Fruit fly (Drosophila melanogaster) whole organism, embryonic: Measurements from ENCODE around the gene CG9117.

Experiments
- Abd-B ChIP-seq: fragments of 200-800 bp; sonication (Bioruptor generic); optimal IDR thresholded peaks from 2 replicates; lab custom pipeline; 2018; ENCODE audit warnings: missing biosample characterization, mild to moderate bottlenecking, missing genetic modification characterization, moderate library complexity
- Aef1 ChIP-seq: fragments of 200-800 bp; sonication (Bioruptor generic); IDR thresholded peaks from 3 replicates; pipeline ENCODE4 v1.3.6; 2022; ENCODE audit warnings: missing biosample characterization, missing genetic modification characterization
- Antp ChIP-seq: fragments of 200-800 bp; sonication (Bioruptor generic); optimal IDR thresholded peaks from 3 replicates; lab custom pipeline; 2016; ENCODE audit warnings: missing biosample characterization, missing genetic modification characterization
- B-H2 ChIP-seq: fragments of 200-800 bp; sonication (Bioruptor generic); optimal IDR thresholded peaks from 2 replicates; lab custom pipeline; 2018; ENCODE audit warnings: missing biosample characterization, mild to moderate bottlenecking, missing genetic modification characterization
- CG10209 ChIP-seq: fragments of 200-800 bp; sonication (Bioruptor generic); optimal IDR thresholded peaks from 3 replicates; lab custom pipeline; 2017; ENCODE audit warnings: missing biosample characterization, mild to moderate bottlenecking, missing genetic modification characterization, missing genetic modification reagents
- CG10543 ChIP-seq: fragments of 200-800 bp; sonication (Bioruptor generic); optimal IDR thresholded peaks from 3 replicates; lab custom pipeline; 2017; ENCODE audit warnings: missing biosample characterization, mild to moderate bottlenecking, missing genetic modification characterization, moderate library complexity
- CG10979 ChIP-seq: fragments of 200-800 bp; sonication (Bioruptor generic); optimal IDR thresholded peaks from 2 replicates; lab custom pipeline; 2018; ENCODE audit warnings: missing biosample characterization, mild to moderate bottlenecking, missing genetic modification characterization, moderate library complexity
- CG12236 ChIP-seq: fragments of 200-800 bp; sonication (Bioruptor generic); optimal IDR thresholded peaks from 2 replicates; lab custom pipeline; 2016; ENCODE audit warnings: missing biosample characterization, missing genetic modification characterization
- CG13775 ChIP-seq: fragments of 200-800 bp; sonication (Bioruptor generic); optimal IDR thresholded peaks from 3 replicates; lab custom pipeline; 2017; ENCODE audit warnings: missing biosample characterization, mild to moderate bottlenecking, missing genetic modification characterization
- CG15514 ChIP-seq: fragments of 200-800 bp; sonication (Bioruptor generic); optimal IDR thresholded peaks from 3 replicates; lab custom pipeline; 2017; ENCODE audit warnings: missing biosample characterization, missing genetic modification characterization, mild to moderate bottlenecking, moderate library complexity, missing genetic modification reagents
- CG1647 ChIP-seq: fragments of 200-800 bp; sonication (Bioruptor generic); optimal IDR thresholded peaks from 3 replicates; lab custom pipeline; 2016; ENCODE audit warnings: missing biosample characterization, missing genetic modification characterization
- CG1792 ChIP-seq: fragments of 200-800 bp; sonication (Bioruptor generic); optimal IDR thresholded peaks from 2 replicates; lab custom pipeline; 2016; ENCODE audit warnings: missing biosample characterization, missing genetic modification characterization
- CG1832 ChIP-seq: fragments of 200-800 bp; sonication (Bioruptor generic); optimal IDR thresholded peaks from 2 replicates; lab custom pipeline; 2017; ENCODE audit warnings: missing biosample characterization, mild to moderate bottlenecking, missing genetic modification characterization, inconsistent platforms
- CG2116 ChIP-seq: fragments of 200-800 bp; sonication (Bioruptor generic); optimal IDR thresholded peaks from 3 replicates; lab custom pipeline; 2018; ENCODE audit warnings: missing biosample characterization, mild to moderate bottlenecking, missing genetic modification characterization
- CG2202 ChIP-seq: fragments of 200-800 bp; sonication (Bioruptor generic); optimal IDR thresholded peaks from 2 replicates; lab custom pipeline; 2018; ENCODE audit warnings: missing biosample characterization, mild to moderate bottlenecking, missing genetic modification characterization
- CG2712 ChIP-seq: fragments of 200-800 bp; optimal IDR thresholded peaks from 3 replicates; lab custom pipeline; 2019; ENCODE audit warnings: missing biosample characterization, mild to moderate bottlenecking, missing genetic modification characterization, moderate library complexity
- CG30431 ChIP-seq: fragments of 200-800 bp; sonication (Bioruptor generic); optimal IDR thresholded peaks from 2 replicates; lab custom pipeline; 2017; ENCODE audit warnings: missing biosample characterization, missing genetic modification characterization
- CG32772 ChIP-seq: fragments of 200-800 bp; sonication (Bioruptor generic); IDR thresholded peaks from 2 replicates; pipeline ENCODE4 v1.3.6; 2022; ENCODE audit warnings: missing biosample characterization, missing genetic modification characterization
- CG3281 ChIP-seq: fragments of 200-800 bp; sonication (Bioruptor generic); optimal IDR thresholded peaks from 3 replicates; lab custom pipeline; 2017; ENCODE audit warnings: missing biosample characterization, mild to moderate bottlenecking, missing genetic modification characterization
- CG34224 ChIP-seq: fragments of 200-800 bp; sonication (Bioruptor generic); IDR thresholded peaks from 3 replicates; pipeline ENCODE4 v1.3.6; 2022; ENCODE audit warnings: missing biosample characterization, missing genetic modification characterization; ENCODE audit not compliant: partially characterized antibody
- CG4424 ChIP-seq: fragments of 200-800 bp; sonication (Bioruptor generic); optimal IDR thresholded peaks from 3 replicates; lab custom pipeline; 2016; ENCODE audit warnings: missing biosample characterization, missing genetic modification characterization
- CG6765 ChIP-seq: fragments of 200-800 bp; sonication (Bioruptor generic); optimal IDR thresholded peaks from 3 replicates; lab custom pipeline; 2017; ENCODE audit warnings: missing biosample characterization, mild to moderate bottlenecking, missing genetic modification characterization
- CG6854 ChIP-seq: fragments of 200-800 bp; sonication (Bioruptor generic); optimal IDR thresholded peaks from 3 replicates; lab custom pipeline; 2017; ENCODE audit warnings: missing biosample characterization, mild to moderate bottlenecking, missing genetic modification characterization
- CG8290 ChIP-seq, 3 experiments: fragments of 200-800 bp; sonication (Bioruptor generic); optimal IDR thresholded peaks; 2 replicates each; lab custom pipeline; 2016 to 2019; ENCODE audit warnings: missing biosample characterization in 3 of 3, missing genetic modification characterization in 3 of 3, mild to moderate bottlenecking in 2 of 3, moderate library complexity in 1 of 3
- CG8924 ChIP-seq: fragments of 200-800 bp; optimal IDR thresholded peaks from 3 replicates; lab custom pipeline; 2019; ENCODE audit warnings: missing biosample characterization, mild to moderate bottlenecking, missing genetic modification characterization, moderate library complexity
- Doc3 ChIP-seq: fragments of 200-800 bp; sonication (Bioruptor generic); IDR thresholded peaks from 3 replicates; pipeline ENCODE4 v1.3.6; 2022; ENCODE audit warnings: missing biosample characterization, missing genetic modification characterization; ENCODE audit not compliant: partially characterized antibody
- Hmx ChIP-seq: fragments of 200-800 bp; sonication (Bioruptor generic); optimal IDR thresholded peaks from 2 replicates; lab custom pipeline; 2016; ENCODE audit warnings: missing biosample characterization, missing genetic modification characterization
- Hr39 ChIP-seq: fragments of >200 bp; optimal IDR thresholded peaks from 2 replicates; lab custom pipeline; 2017
- Hsf ChIP-seq: fragments of 200-800 bp; sonication (Bioruptor generic); optimal IDR thresholded peaks from 3 replicates; lab custom pipeline; 2016; ENCODE audit warnings: missing biosample characterization, missing genetic modification characterization
- Lim3 ChIP-seq: fragments of 200-800 bp; sonication (Bioruptor generic); IDR thresholded peaks from 2 replicates; pipeline ENCODE4 v1.3.6; 2022; ENCODE audit warnings: missing biosample characterization, missing genetic modification characterization
- Myb ChIP-seq: fragments of 200-800 bp; sonication (Bioruptor generic); optimal IDR thresholded peaks from 2 replicates; lab custom pipeline; 2016; ENCODE audit warnings: missing biosample characterization, missing genetic modification characterization
- Nf-YB ChIP-seq: fragments of 200-800 bp; sonication (Bioruptor generic); optimal IDR thresholded peaks from 3 replicates; lab custom pipeline; 2019; ENCODE audit warnings: missing biosample characterization, mild to moderate bottlenecking, missing genetic modification characterization, moderate library complexity
- NfI ChIP-seq: fragments of 200-800 bp; sonication (Bioruptor generic); optimal IDR thresholded peaks from 3 replicates; lab custom pipeline; 2018; ENCODE audit warnings: missing biosample characterization, mild to moderate bottlenecking, missing genetic modification characterization, moderate library complexity
- Optix ChIP-seq: fragments of 200-800 bp; sonication (Bioruptor generic); IDR thresholded peaks from 3 replicates; pipeline ENCODE4 v1.3.6; 2022; ENCODE audit warnings: missing biosample characterization, missing genetic modification characterization
- Six4 ChIP-seq: fragments of 200-800 bp; sonication (Bioruptor generic); optimal IDR thresholded peaks from 2 replicates; lab custom pipeline; 2016; ENCODE audit warnings: missing biosample characterization, missing genetic modification characterization
- Taf1 ChIP-seq: fragments of 200-800 bp; sonication (Bioruptor generic); IDR thresholded peaks from 2 replicates; pipeline ENCODE4 v1.3.6; 2022; ENCODE audit warnings: missing biosample characterization, missing genetic modification characterization
- bsh ChIP-seq, 2 experiments: fragments of 200-800 bp; sonication (Bioruptor generic); optimal IDR thresholded peaks; 2 replicates each; lab custom pipeline; 2017 to 2018; ENCODE audit warnings: mild to moderate bottlenecking in 2 of 2, missing biosample characterization in 2 of 2, missing genetic modification characterization in 2 of 2, moderate library complexity in 1 of 2
- disco-r ChIP-seq: fragments of 200-800 bp; sonication (Bioruptor generic); optimal IDR thresholded peaks from 2 replicates; lab custom pipeline; 2016; ENCODE audit warnings: missing biosample characterization, missing genetic modification characterization
- dm ChIP-seq: fragments of 200-800 bp; sonication (Bioruptor generic); optimal IDR thresholded peaks from 3 replicates; lab custom pipeline; 2016; ENCODE audit warnings: missing biosample characterization, missing genetic modification characterization
- eve ChIP-seq, 2 experiments: fragments of >200 bp; optimal IDR thresholded peaks; 2 replicates each; lab custom pipeline; 2017; ENCODE audit warnings: missing biosample characterization in 2 of 2, missing genetic modification characterization in 2 of 2
- fd102C ChIP-seq: fragments of 200-800 bp; sonication (Bioruptor generic); optimal IDR thresholded peaks from 2 replicates; lab custom pipeline; 2018; ENCODE audit warnings: missing biosample characterization, mild to moderate bottlenecking, missing genetic modification characterization, moderate library complexity
- fd3F ChIP-seq: fragments of 200-800 bp; sonication (Bioruptor generic); optimal IDR thresholded peaks from 2 replicates; lab custom pipeline; 2018; ENCODE audit warnings: missing biosample characterization, mild to moderate bottlenecking, missing genetic modification characterization, moderate library complexity
- gsb-n ChIP-seq: fragments of 200-800 bp; sonication (Bioruptor generic); optimal IDR thresholded peaks from 3 replicates; lab custom pipeline; 2018; ENCODE audit warnings: missing biosample characterization, mild to moderate bottlenecking, missing genetic modification characterization
- hth ChIP-seq: fragments of >200 bp; optimal IDR thresholded peaks from 2 replicates; lab custom pipeline; 2017; ENCODE audit warnings: inconsistent platforms
- knrl ChIP-seq: fragments of 200-800 bp; sonication (Bioruptor generic); IDR thresholded peaks from 3 replicates; pipeline ENCODE4 v1.3.6; 2022; ENCODE audit warnings: missing biosample characterization, missing genetic modification characterization; ENCODE audit not compliant: partially characterized antibody
- mld ChIP-seq: fragments of 200-800 bp; sonication (Bioruptor generic); IDR thresholded peaks from 3 replicates; pipeline ENCODE4 v1.3.6; 2022; ENCODE audit warnings: missing biosample characterization, missing genetic modification characterization; ENCODE audit not compliant: partially characterized antibody
- otp ChIP-seq: fragments of 200-800 bp; sonication (Bioruptor generic); IDR thresholded peaks from 3 replicates; pipeline ENCODE4, ENCODE4 v1.3.6; 2022; ENCODE audit warnings: missing biosample characterization, missing genetic modification characterization
- ranshi ChIP-seq: fragments of 200-800 bp; sonication (Bioruptor generic); IDR thresholded peaks from 2 replicates; pipeline ENCODE4 v1.3.6; 2022; ENCODE audit warnings: missing biosample characterization, missing genetic modification characterization
- slou ChIP-seq: fragments of 200-800 bp; sonication (Bioruptor generic); optimal IDR thresholded peaks from 3 replicates; lab custom pipeline; 2016; ENCODE audit warnings: missing biosample characterization, missing genetic modification characterization
- sob ChIP-seq: fragments of 200-800 bp; sonication (Bioruptor generic); IDR thresholded peaks from 2 replicates; pipeline ENCODE4 v1.3.6; 2022; ENCODE audit warnings: missing biosample characterization, missing genetic modification characterization
- vvl ChIP-seq: fragments of 200-800 bp; sonication (Bioruptor generic); IDR thresholded peaks from 2 replicates; pipeline ENCODE4 v1.3.6; 2022; ENCODE audit warnings: missing biosample characterization, missing genetic modification characterization

The CG9117 gene

DNA sequence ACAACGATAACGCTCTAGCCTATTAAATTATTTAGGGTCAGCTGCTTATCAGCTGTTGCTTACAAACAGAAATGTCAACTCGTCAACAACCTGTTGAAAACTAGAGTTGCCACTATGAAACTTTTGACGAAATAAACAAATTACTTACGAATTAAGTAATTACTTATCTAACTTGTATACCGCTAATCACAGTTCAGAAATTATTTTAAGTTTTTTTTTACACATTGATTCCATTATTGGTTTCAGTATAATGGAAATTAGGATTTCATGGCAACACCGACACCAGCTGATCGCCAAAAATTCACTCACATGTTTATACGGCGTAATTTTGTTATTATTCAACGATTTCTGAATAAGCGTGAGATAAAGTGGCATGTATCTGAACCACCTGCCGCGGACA, at the start of gene CG9117, which contains the start of gene CG31643:
CG9117 (minus strand) TSS at position 73 of the 400 bp plus-strand sequence.
CG31643 (plus strand) TSS at position 288 of the 400 bp plus-strand sequence.
- TF ChIP-seq eve (GFP tag; optimal IDR thresholded peaks at IDR 0.05; lab: Kevin White, UChicago) (no peak), CG8924 (peak; percentile 53), Doc3 (peak; percentile 31; the same call in 1 of the 3 replicates), Hmx (GFP tag; lab: Kevin White, UChicago) (no peak), CG32772 (no peak), hth (lab: Kevin White, UChicago) (no peak), CG1792 (GFP tag; lab: Kevin White, UChicago) (no peak), otp (no peak), CG12236 (peak; percentile 37), CG2202 (tag; lab: Kevin White, UChicago) (no peak), Optix (GFP tag; lab: Robert Waterston, UW) (no peak), fd3F (peak; percentile 34), CG10209 (GFP tag; lab: Kevin White, UChicago) (peak; percentile 20), CG13775 (GFP tag; lab: Kevin White, UChicago) (peak; percentile 56), CG15514 (GFP tag; lab: Kevin White, UChicago) (peak; percentile 74), CG1832 (GFP tag; lab: Kevin White, UChicago) (no peak), Taf1 (GFP tag; lab: Robert Waterston, UW) (no peak), CG8290 (GFP tag; optimal IDR thresholded peaks at IDR 0.05; lab: Kevin White, UChicago) (no peak), CG8290 (tag; optimal IDR thresholded peaks at IDR 0.05; lab: Kevin White, UChicago) (no peak), dm (GFP tag; lab: Kevin White, UChicago) (peak; percentile 71), CG1647 (GFP tag; lab: Kevin White, UChicago) (no peak), CG4424 (GFP tag; lab: Kevin White, UChicago) (no peak), mld (GFP tag; lab: Robert Waterston, UW) (no peak), disco-r (GFP tag; lab: Kevin White, UChicago) (no peak), B-H2 (GFP tag; lab: Kevin White, UChicago) (no peak), Antp (GFP tag; lab: Kevin White, UChicago) (peak; percentile 46), CG30431 (no peak), fd102C (GFP tag; lab: Kevin White, UChicago) (no peak), Six4 (GFP tag; lab: Kevin White, UChicago) (peak; percentile 54), Hsf (GFP tag; lab: Kevin White, UChicago) (peak; percentile 57), ranshi (GFP tag; lab: Robert Waterston, UW) (no peak), gsb-n (no peak), CG10543 (GFP tag; lab: Kevin White, UChicago) (no peak), Lim3 (no peak), Nf-YB (GFP tag; lab: Kevin White, UChicago) (peak; percentile 10), CG2712 (tag; lab: Kevin White, UChicago) (peak; percentile 57), CG2116 (peak; percentile 57), CG10979 (tag; lab: Kevin White, UChicago) (peak; percentile 25), vvl (GFP tag; lab: Robert Waterston, UW) (peak; percentile 31; the same call in 1 of the 2 replicates), Hr39 (lab: Kevin White, UChicago) (no peak), sob (GFP tag; lab: Robert Waterston, UW) (peak; percentile 58; the same call in 1 of the 2 replicates), Myb (peak; percentile 42), NfI (GFP tag; lab: Kevin White, UChicago) (peak; percentile 63), knrl (GFP tag; lab: Robert Waterston, UW) (no peak), CG34224 (GFP tag; lab: Robert Waterston, UW) (peak; percentile 60; the same call in 2 of the 3 replicates), bsh (GFP tag; optimal IDR thresholded peaks at IDR 0.05; lab: Kevin White, UChicago) (peak in 1 of 2 experiments; percentile 53), CG3281 (no peak), Aef1 (no peak), Abd-B (GFP tag; lab: Kevin White, UChicago) (no peak), CG6765 (GFP tag; lab: Kevin White, UChicago) (no peak), CG6854 (GFP tag; lab: Kevin White, UChicago) (no peak), slou (GFP tag; lab: Kevin White, UChicago) (no peak)
